Fruit fly (Drosophila melanogaster): Measurements from ENCODE around the gene MESR3.

dm6 chr2L:18605549-18605948 is 11.5 kb upstream of the MESR3 start, which contains the start of gene CG31789:
- TF ChIP-seq usp (GFP tag; optimal IDR thresholded peaks at IDR 0.05): no peak
- TF ChIP-seq fru (GFP tag; optimal IDR thresholded peaks at IDR 0.05): no peak
- no peak for TF ChIP-seq woc (GFP tag; optimal IDR thresholded peaks at IDR 0.05)
- no peak for TF ChIP-seq GATAd (GFP tag; optimal IDR thresholded peaks at IDR 0.05)
- TF ChIP-seq Abd-B (GFP tag; optimal IDR thresholded peaks at IDR 0.05): no peak
- no peak for TF ChIP-seq foxo (GFP tag; optimal IDR thresholded peaks at IDR 0.05)
- TF ChIP-seq pan (optimal IDR thresholded peaks at IDR 0.05): no peak
- TF ChIP-seq tai (GFP tag; optimal IDR thresholded peaks at IDR 0.05): no peak

Measured in whole organism, wandering third instar larva.